Fruit fly (Drosophila melanogaster): ENCODE measurements around the gene CG9550.
A peak's percentile ranks its signal among the peaks of the same experiment; 100 is the strongest.

Gene CG9550

DNA sequence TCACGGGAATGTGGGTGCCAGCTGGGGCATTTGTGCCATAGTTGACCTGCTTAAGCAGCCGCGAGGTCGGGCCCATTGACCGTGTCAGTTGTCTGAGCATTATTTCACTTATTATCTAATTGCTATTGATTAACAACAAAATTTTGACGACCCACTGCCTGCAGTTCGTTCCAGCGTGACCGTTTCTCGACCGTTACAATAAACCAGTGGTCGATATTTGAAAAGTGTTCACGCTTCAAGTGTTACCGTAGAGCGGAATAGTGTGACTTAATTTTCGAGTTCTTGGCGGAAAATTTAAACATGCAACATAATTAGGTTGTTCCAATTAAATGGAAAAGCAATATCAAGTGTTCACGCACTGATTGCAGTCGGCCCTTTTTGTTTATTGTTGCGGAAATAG lies 29.3 kb upstream of the CG9550 start, which contains the start of gene HemK1:
Gene HemK1 (minus strand): TSS at position 190 of the 400 bp plus-strand sequence.
- TF ChIP-seq rgr (GFP tag; optimal IDR thresholded peaks at IDR 0.05) (peak; percentile 28), h (GFP tag; optimal IDR thresholded peaks at IDR 0.05) (peak; percentile 8), Rel (GFP tag; optimal IDR thresholded peaks at IDR 0.05) (no peak), Rel (tag; optimal IDR thresholded peaks at IDR 0.05) (peak; percentile 0), Hr78 (GFP tag; optimal IDR thresholded peaks at IDR 0.05) (no peak)

dm6 chr2L:6470100-6470644 lies 26.7 kb upstream of the CG9550 start:
- TF ChIP-seq sage (GFP tag; optimal IDR thresholded peaks at IDR 0.05) (no peak), sv (GFP tag; optimal IDR thresholded peaks at IDR 0.05) (no peak), Dfd (GFP tag; optimal IDR thresholded peaks at IDR 0.05) (no peak), Myc (optimal IDR thresholded peaks at IDR 0.05) (no peak), Dif (GFP tag; optimal IDR thresholded peaks at IDR 0.05; ENCODE audit: partially characterized antibody) (no peak), pan (optimal IDR thresholded peaks at IDR 0.05) (no peak), h (GFP tag; optimal IDR thresholded peaks at IDR 0.05) (no peak), GATAd (GFP tag; optimal IDR thresholded peaks at IDR 0.05) (no peak), woc (GFP tag; optimal IDR thresholded peaks at IDR 0.05) (no peak), dsf (GFP tag; optimal IDR thresholded peaks at IDR 0.05; ENCODE audit: borderline replicate concordance) (no peak), Hr83 (GFP tag; optimal IDR thresholded peaks at IDR 0.05; ENCODE audit: poor library complexity, severe bottlenecking) (no peak), dl (GFP tag; optimal IDR thresholded peaks at IDR 0.05; ENCODE audit: insufficient read depth in 1 of 2, partially characterized antibody in 2 of 2) (no peak), Abd-B (GFP tag; optimal IDR thresholded peaks at IDR 0.05) (no peak), CG32264 (GFP tag; optimal IDR thresholded peaks at IDR 0.05) (no peak), Vsx2 (GFP tag; optimal IDR thresholded peaks at IDR 0.05; ENCODE audit: partially characterized antibody) (no peak), psq (GFP tag; optimal IDR thresholded peaks at IDR 0.05) (no peak), CG9705 (GFP tag; optimal IDR thresholded peaks at IDR 0.05) (no peak), HLH106 (tag; optimal IDR thresholded peaks at IDR 0.05) (no peak), ey (GFP tag; optimal IDR thresholded peaks at IDR 0.05) (no peak), dmrt93B (GFP tag; optimal IDR thresholded peaks at IDR 0.05) (no peak)

DNA sequence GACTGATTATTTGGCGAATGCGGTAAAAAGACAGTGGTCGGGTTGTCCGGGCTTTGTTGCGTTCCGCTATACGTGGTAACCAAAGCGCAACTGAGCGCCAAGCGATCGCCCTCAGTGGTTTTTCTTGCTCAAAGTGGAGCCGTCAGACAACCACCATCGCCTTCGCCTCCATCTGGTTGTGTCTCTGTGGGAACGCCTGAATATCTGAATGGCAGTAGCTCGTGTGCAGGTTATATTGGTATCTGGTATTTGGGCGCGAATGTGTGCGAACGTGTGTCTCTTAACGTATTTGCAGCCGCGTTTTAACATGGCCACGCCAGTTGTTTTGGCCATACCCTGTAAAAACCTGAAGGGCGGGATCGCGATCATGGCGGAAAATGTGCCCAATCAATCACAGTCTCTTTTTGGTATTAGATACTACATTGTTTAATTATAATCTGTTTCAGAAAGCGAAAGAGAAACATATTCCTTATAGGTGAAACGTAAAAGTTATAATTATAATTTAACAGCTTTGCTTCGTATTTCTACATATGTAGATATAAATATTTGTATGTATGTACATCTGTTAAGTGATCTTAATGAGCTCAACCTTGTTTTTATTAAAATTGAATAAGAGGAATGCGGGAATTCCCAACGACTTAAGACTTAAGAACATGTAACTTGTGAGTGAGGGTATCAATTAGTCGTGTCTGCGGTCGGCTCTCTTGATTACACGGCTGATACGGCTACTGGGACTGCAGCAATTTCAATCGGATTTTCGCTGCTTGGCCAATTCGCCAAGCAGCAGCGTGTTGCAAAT lies 24.7 kb upstream of the CG9550 start:
- TF ChIP-seq HLH106 (tag; optimal IDR thresholded peaks at IDR 0.05) (peak; percentile 19), fru (GFP tag; optimal IDR thresholded peaks at IDR 0.05) (peak; percentile 50), lola (GFP tag; optimal IDR thresholded peaks at IDR 0.05) (no peak), Dif (GFP tag; optimal IDR thresholded peaks at IDR 0.05; ENCODE audit: partially characterized antibody) (peak; percentile 34), Hr78 (GFP tag; optimal IDR thresholded peaks at IDR 0.05) (no peak), Dfd (GFP tag; optimal IDR thresholded peaks at IDR 0.05) (no peak), psq (GFP tag; optimal IDR thresholded peaks at IDR 0.05) (peak; percentile 13), OdsH (GFP tag; optimal IDR thresholded peaks at IDR 0.05) (peak; percentile 38), foxo (GFP tag; optimal IDR thresholded peaks at IDR 0.05) (peak in 1 of 2 experiments; percentile 46), br (GFP tag; optimal IDR thresholded peaks at IDR 0.05) (peak; percentile 30), h (GFP tag; optimal IDR thresholded peaks at IDR 0.05) (peak; percentile 58), CG32264 (GFP tag; optimal IDR thresholded peaks at IDR 0.05) (no peak), ey (GFP tag; optimal IDR thresholded peaks at IDR 0.05) (peak; percentile 42), Hnf4 (GFP tag; optimal IDR thresholded peaks at IDR 0.05) (peak; percentile 8), rgr (GFP tag; optimal IDR thresholded peaks at IDR 0.05) (no peak), pan (optimal IDR thresholded peaks at IDR 0.05) (peak; percentile 44), woc (GFP tag; optimal IDR thresholded peaks at IDR 0.05) (peak; percentile 60), Sp1 (GFP tag; optimal IDR thresholded peaks at IDR 0.05) (peak; percentile 22), Rel (GFP tag; optimal IDR thresholded peaks at IDR 0.05) (no peak), Rel (tag; optimal IDR thresholded peaks at IDR 0.05) (peak; percentile 86)
